Fruit fly (Drosophila melanogaster) whole organism, adult: Measurements from ENCODE around the gene H.

Experiments
- CG5204 ChIP-seq: fragments of 200-800 bp; sonication (Bioruptor generic); optimal IDR thresholded peaks from 2 replicates; lab custom pipeline; 2016; ENCODE audit warnings: missing biosample characterization, missing genetic modification characterization
- Hr96 ChIP-seq: fragments of 200-800 bp; sonication (Bioruptor generic); optimal IDR thresholded peaks from 2 replicates; lab custom pipeline; 2016; ENCODE audit warnings: missing biosample characterization, missing genetic modification characterization
- cic ChIP-seq: fragments of 200-800 bp; sonication (Bioruptor generic); optimal IDR thresholded peaks from 2 replicates; lab custom pipeline; 2017; ENCODE audit warnings: missing biosample characterization, mild to moderate bottlenecking, missing genetic modification characterization, moderate library complexity

DNA sequence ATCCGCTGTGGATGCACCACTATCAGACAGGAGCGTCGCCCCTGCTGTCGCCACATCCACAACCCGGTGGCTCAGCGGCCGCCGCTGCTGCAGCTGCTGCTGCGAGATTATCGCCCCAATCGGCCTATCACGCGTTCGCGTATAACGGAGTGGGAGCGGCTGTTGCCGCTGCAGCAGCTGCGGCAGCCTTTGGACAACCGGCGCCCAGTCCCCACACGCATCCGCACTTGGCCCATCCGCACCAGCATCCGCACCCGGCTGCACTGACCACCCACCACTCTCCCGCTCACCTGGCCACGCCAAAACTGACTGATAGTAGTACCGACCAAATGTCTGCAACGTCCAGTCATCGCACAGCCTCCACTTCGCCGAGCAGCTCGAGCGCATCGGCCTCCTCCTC lies 4.4 kb downstream of the H start:
- TF ChIP-seq CG5204 (GFP tag; lab: Kevin White, UChicago) (no peak), Hr96 (GFP tag; lab: Kevin White, UChicago) (no peak), cic (GFP tag; lab: Kevin White, UChicago) (no peak)
